Fruit fly (Drosophila melanogaster) S2 (cell line): ENCODE results near the gene Tssk.

ENCODE experiments used
- CG8478 ChIP-seq: fragments of >200 bp; optimal IDR thresholded peaks from 2 replicates; lab custom pipeline; 2018
- CTCF ChIP-seq, 2 experiments: fragments of >200 bp; optimal IDR thresholded peaks; 2 replicates each; lab custom pipeline; 2018

DNA sequence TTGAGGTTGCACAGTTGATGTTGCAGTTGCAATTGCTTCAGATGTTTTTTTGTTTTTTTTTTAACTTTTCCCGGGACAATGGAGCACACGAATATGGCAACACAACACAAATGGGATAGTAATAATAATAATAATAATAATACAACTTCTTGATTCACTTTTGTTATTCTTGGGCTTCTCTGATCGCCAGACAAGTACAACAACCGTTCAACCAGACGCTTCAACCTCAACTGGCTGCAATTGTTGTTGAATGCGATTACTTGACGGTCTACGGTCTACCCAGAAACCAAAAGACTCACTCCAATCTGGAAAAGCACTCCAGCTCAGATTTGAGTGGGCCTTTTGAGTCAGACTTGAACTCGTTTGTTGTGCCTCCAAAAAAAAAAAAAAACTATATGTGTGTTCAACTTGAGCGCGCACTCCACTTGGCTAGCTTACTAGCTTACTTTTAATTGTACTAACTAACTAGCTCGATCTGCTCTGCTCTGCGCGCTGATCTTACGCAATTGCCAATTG is 42.8 kb downstream of the Tssk start, which contains the start of gene CG14301:
- no peak for TF ChIP-seq CG8478 (lab: Kevin White, UChicago)
- no peak for TF ChIP-seq CTCF (optimal IDR thresholded peaks at IDR 0.05; lab: Kevin White, UChicago)
